Fruit fly (Drosophila melanogaster) whole organism, embryonic: Measurements from ENCODE around the gene nompC.

Source experiments
- Atf-2 ChIP-seq: fragments of 200-800 bp; sonication (Bioruptor generic); optimal IDR thresholded peaks from 2 replicates; lab custom pipeline; 2016; ENCODE audit warnings: missing biosample characterization, missing genetic modification characterization
- BEAF-32 ChIP-seq: fragments of 200-800 bp; sonication (Bioruptor generic); optimal IDR thresholded peaks from 3 replicates; lab custom pipeline; 2017; ENCODE audit warnings: missing biosample characterization, missing genetic modification characterization, mild to moderate bottlenecking, moderate library complexity, missing genetic modification reagents
- Bdp1 ChIP-seq: fragments of 200-800 bp; sonication (Bioruptor generic); optimal IDR thresholded peaks from 3 replicates; lab custom pipeline; 2016; ENCODE audit warnings: missing biosample characterization, missing genetic modification characterization
- CG11560 ChIP-seq: fragments of 200-800 bp; sonication (Bioruptor generic); IDR thresholded peaks from 3 replicates; pipeline ENCODE4 v1.3.6; 2022; ENCODE audit warnings: missing biosample characterization, missing genetic modification characterization
- CG12219 ChIP-seq: fragments of 200-800 bp; sonication (Bioruptor generic); optimal IDR thresholded peaks from 3 replicates; lab custom pipeline; 2018; ENCODE audit warnings: missing biosample characterization, mild to moderate bottlenecking, missing genetic modification characterization
- CG14014 ChIP-seq: fragments of 200-800 bp; sonication (Bioruptor generic); IDR thresholded peaks from 2 replicates; pipeline ENCODE4 v1.3.6; 2022; ENCODE audit warnings: missing biosample characterization, missing genetic modification characterization
- CG14050 ChIP-seq: fragments of 200-800 bp; sonication (Bioruptor generic); IDR thresholded peaks from 3 replicates; pipeline ENCODE4 v1.3.6; 2022; ENCODE audit warnings: missing biosample characterization, missing genetic modification characterization
- CG1529 ChIP-seq: fragments of 200-800 bp; sonication (Bioruptor generic); optimal IDR thresholded peaks from 3 replicates; lab custom pipeline; 2018; ENCODE audit warnings: missing biosample characterization, missing genetic modification characterization
- CG17912 ChIP-seq: fragments of 200-800 bp; sonication (Bioruptor generic); optimal IDR thresholded peaks from 2 replicates; lab custom pipeline; 2018; ENCODE audit warnings: missing biosample characterization, mild to moderate bottlenecking, missing genetic modification characterization
- CG18011 ChIP-seq: fragments of 200-800 bp; sonication (Bioruptor generic); optimal IDR thresholded peaks from 2 replicates; lab custom pipeline; 2017; ENCODE audit warnings: missing biosample characterization, missing genetic modification characterization, mild to moderate bottlenecking, moderate library complexity, missing genotype
- CG31224 ChIP-seq: fragments of 200-800 bp; sonication (Bioruptor generic); IDR thresholded peaks from 2 replicates; pipeline ENCODE4 v1.3.6; 2022; ENCODE audit warnings: missing biosample characterization, missing genetic modification characterization
- CG4730 ChIP-seq: fragments of 200-800 bp; sonication (Bioruptor generic); IDR thresholded peaks from 2 replicates; pipeline ENCODE4 v1.3.6; 2022; ENCODE audit warnings: missing biosample characterization, missing genetic modification characterization
- CG5953 ChIP-seq: fragments of 200-800 bp; sonication (Bioruptor generic); IDR thresholded peaks from 2 replicates; pipeline ENCODE4 v1.3.6; 2022; ENCODE audit warnings: missing biosample characterization, missing genetic modification characterization
- CG8281 ChIP-seq: fragments of 200-800 bp; sonication (Bioruptor generic); optimal IDR thresholded peaks from 2 replicates; lab custom pipeline; 2018; ENCODE audit warnings: missing biosample characterization, mild to moderate bottlenecking, missing genetic modification characterization, moderate library complexity
- CG8388 ChIP-seq: fragments of 200-800 bp; sonication (Bioruptor generic); optimal IDR thresholded peaks from 2 replicates; lab custom pipeline; 2019; ENCODE audit warnings: missing biosample characterization, mild to moderate bottlenecking, missing genetic modification characterization, moderate library complexity
- CTCF ChIP-seq: fragments of 200-800 bp; sonication (Bioruptor generic); optimal IDR thresholded peaks from 2 replicates; lab custom pipeline; 2017; ENCODE audit warnings: missing biosample characterization, mild to moderate bottlenecking, missing genetic modification characterization, moderate library complexity
- Dip3 ChIP-seq: fragments of 200-800 bp; sonication (Bioruptor generic); optimal IDR thresholded peaks from 3 replicates; lab custom pipeline; 2016; ENCODE audit warnings: missing biosample characterization, missing genetic modification characterization
- Gug ChIP-seq: fragments of 200-800 bp; sonication (Bioruptor generic); IDR thresholded peaks from 4 replicates; pipeline ENCODE4 v1.3.6; 2022; ENCODE audit warnings: missing biosample characterization, missing genetic modification characterization
- HHEX ChIP-seq: fragments of 200-800 bp; sonication (Bioruptor generic); optimal IDR thresholded peaks from 3 replicates; lab custom pipeline; 2017; ENCODE audit warnings: missing biosample characterization, mild to moderate bottlenecking, missing genetic modification characterization, missing genetic modification reagents
- HmgZ ChIP-seq: fragments of 200-800 bp; sonication (Bioruptor generic); optimal IDR thresholded peaks from 2 replicates; lab custom pipeline; 2018; ENCODE audit warnings: missing biosample characterization, mild to moderate bottlenecking, missing genetic modification characterization
- Hmx ChIP-seq: fragments of 200-800 bp; sonication (Bioruptor generic); optimal IDR thresholded peaks from 2 replicates; lab custom pipeline; 2016; ENCODE audit warnings: missing biosample characterization, missing genetic modification characterization
- Lpt ChIP-seq: fragments of >200 bp; optimal IDR thresholded peaks from 2 replicates; lab custom pipeline; 2018; ENCODE audit warnings: missing biosample characterization, missing genetic modification characterization
- Mes4 ChIP-seq: fragments of 200-800 bp; sonication (Bioruptor generic); optimal IDR thresholded peaks from 2 replicates; lab custom pipeline; 2016; ENCODE audit warnings: missing biosample characterization, missing genetic modification characterization
- NFAT ChIP-seq: fragments of 200-800 bp; sonication (Bioruptor generic); IDR thresholded peaks from 2 replicates; pipeline ENCODE4 v1.3.6; 2022; ENCODE audit warnings: missing biosample characterization, missing genetic modification characterization
- Oaz ChIP-seq: fragments of 200-800 bp; sonication (Bioruptor generic); IDR thresholded peaks from 2 replicates; pipeline ENCODE4 v1.3.6; 2022; ENCODE audit warnings: missing biosample characterization, missing genetic modification characterization
- Oli ChIP-seq: fragments of 200-800 bp; sonication (Bioruptor generic); optimal IDR thresholded peaks from 2 replicates; lab custom pipeline; 2018; ENCODE audit warnings: missing biosample characterization, mild to moderate bottlenecking, missing genetic modification characterization, moderate library complexity
- PHDP ChIP-seq: fragments of 200-800 bp; sonication (Bioruptor generic); optimal IDR thresholded peaks from 3 replicates; lab custom pipeline; 2018; ENCODE audit warnings: missing biosample characterization, mild to moderate bottlenecking, missing genetic modification characterization, moderate library complexity
- Spps ChIP-seq: fragments of 200-800 bp; sonication (Bioruptor generic); optimal IDR thresholded peaks from 2 replicates; lab custom pipeline; 2018; ENCODE audit warnings: missing biosample characterization, mild to moderate bottlenecking, missing genetic modification characterization
- Sry-β ChIP-seq: fragments of 200-800 bp; sonication (Bioruptor generic); optimal IDR thresholded peaks from 2 replicates; lab custom pipeline; 2018; ENCODE audit warnings: missing biosample characterization, mild to moderate bottlenecking, missing genetic modification characterization, moderate library complexity
- Usf ChIP-seq: fragments of 200-800 bp; sonication (Bioruptor generic); optimal IDR thresholded peaks from 2 replicates; lab custom pipeline; 2017; ENCODE audit warnings: missing genotype, missing biosample characterization, missing genetic modification characterization
- Xrp1 ChIP-seq: fragments of 200-800 bp; sonication (Bioruptor generic); IDR thresholded peaks from 2 replicates; pipeline ENCODE4 v1.3.6; 2022; ENCODE audit warnings: missing biosample characterization, missing genetic modification characterization
- ato ChIP-seq: fragments of 200-800 bp; sonication (Bioruptor generic); IDR thresholded peaks from 2 replicates; pipeline ENCODE4 v1.3.6; 2022; ENCODE audit warnings: missing biosample characterization, missing genetic modification characterization; ENCODE audit not compliant: partially characterized antibody
- bigmax ChIP-seq: fragments of 200-800 bp; sonication (Bioruptor generic); optimal IDR thresholded peaks from 2 replicates; lab custom pipeline; 2018; ENCODE audit warnings: missing biosample characterization, mild to moderate bottlenecking, missing genetic modification characterization
- bowl ChIP-seq: fragments of 200-800 bp; sonication (Bioruptor generic); IDR thresholded peaks from 2 replicates; pipeline ENCODE4 v1.3.6; 2022; ENCODE audit warnings: missing biosample characterization, missing genetic modification characterization
- cato ChIP-seq: fragments of 200-800 bp; sonication (Bioruptor generic); optimal IDR thresholded peaks from 2 replicates; lab custom pipeline; 2016; ENCODE audit warnings: missing biosample characterization, missing genetic modification characterization, borderline replicate concordance
- crc ChIP-seq: fragments of 200-800 bp; sonication (Bioruptor generic); optimal IDR thresholded peaks from 2 replicates; lab custom pipeline; 2016; ENCODE audit warnings: missing biosample characterization, missing genetic modification characterization
- croc ChIP-seq: fragments of 200-800 bp; sonication (Bioruptor generic); conservative IDR thresholded peaks from 3 replicates; pipeline ENCODE4 v1.3.6; 2022; ENCODE audit warnings: missing biosample characterization, missing genetic modification characterization
- dati ChIP-seq: fragments of 200-800 bp; sonication (Bioruptor generic); IDR thresholded peaks from 2 replicates; pipeline ENCODE4 v1.3.6; 2022; ENCODE audit warnings: missing biosample characterization, missing genetic modification characterization
- emc ChIP-seq: fragments of 200-800 bp; sonication (Bioruptor generic); optimal IDR thresholded peaks from 2 replicates; lab custom pipeline; 2016; ENCODE audit warnings: missing biosample characterization, missing genetic modification characterization
- fd102C ChIP-seq: fragments of 200-800 bp; sonication (Bioruptor generic); optimal IDR thresholded peaks from 2 replicates; lab custom pipeline; 2018; ENCODE audit warnings: missing biosample characterization, mild to moderate bottlenecking, missing genetic modification characterization, moderate library complexity
- fd64A ChIP-seq: fragments of 200-800 bp; sonication (Bioruptor generic); optimal IDR thresholded peaks from 3 replicates; lab custom pipeline; 2018; ENCODE audit warnings: missing biosample characterization, mild to moderate bottlenecking, missing genetic modification characterization
- gce ChIP-seq: fragments of 200-800 bp; sonication (Bioruptor generic); IDR thresholded peaks from 3 replicates; pipeline ENCODE4 v1.3.6; 2022; ENCODE audit warnings: missing biosample characterization, missing genetic modification characterization
- gem ChIP-seq: fragments of 200-800 bp; sonication (Bioruptor generic); optimal IDR thresholded peaks from 2 replicates; lab custom pipeline; 2019; ENCODE audit warnings: missing biosample characterization, mild to moderate bottlenecking, missing genetic modification characterization, moderate library complexity
- hb ChIP-seq: fragments of 200-800 bp; sonication (Bioruptor generic); IDR thresholded peaks from 3 replicates; pipeline ENCODE4 v1.3.6; 2022; ENCODE audit warnings: missing biosample characterization, missing genetic modification characterization; ENCODE audit not compliant: partially characterized antibody
- klu ChIP-seq: fragments of 200-800 bp; sonication (Bioruptor generic); IDR thresholded peaks from 2 replicates; pipeline ENCODE4 v1.3.6; 2022; ENCODE audit warnings: missing biosample characterization, missing genetic modification characterization
- scrt ChIP-seq: fragments of 200-800 bp; sonication (Bioruptor generic); optimal IDR thresholded peaks from 2 replicates; lab custom pipeline; 2018; ENCODE audit warnings: missing biosample characterization, mild to moderate bottlenecking, missing genetic modification characterization, moderate library complexity
- sd ChIP-seq: fragments of 200-800 bp; sonication (Bioruptor generic); optimal IDR thresholded peaks from 3 replicates; lab custom pipeline; 2018; ENCODE audit warnings: missing biosample characterization, mild to moderate bottlenecking, missing genetic modification characterization, moderate library complexity
- sens ChIP-seq: fragments of 200-800 bp; sonication (Bioruptor generic); peaks from one replicate; lab custom pipeline; 2016; ENCODE audit warnings: missing biosample characterization, missing genetic modification characterization
- sens-2 ChIP-seq: fragments of 200-800 bp; sonication (Bioruptor generic); IDR thresholded peaks from 2 replicates; pipeline ENCODE4 v1.3.6; 2022; ENCODE audit warnings: missing biosample characterization, missing genetic modification characterization
- slp2 ChIP-seq: fragments of 200-800 bp; sonication (Bioruptor generic); optimal IDR thresholded peaks from 2 replicates; lab custom pipeline; 2016; ENCODE audit warnings: missing biosample characterization, missing genetic modification characterization
- sna ChIP-seq: fragments of 200-800 bp; sonication (Bioruptor generic); IDR thresholded peaks from 2 replicates; pipeline ENCODE4 v1.3.6; 2022; ENCODE audit warnings: missing biosample characterization, missing genetic modification characterization; ENCODE audit not compliant: partially characterized antibody
- tna ChIP-seq: fragments of 200-800 bp; sonication (Bioruptor generic); IDR thresholded peaks from 2 replicates; pipeline ENCODE4 v1.3.6; 2022; ENCODE audit warnings: missing biosample characterization, missing genetic modification characterization; ENCODE audit not compliant: partially characterized antibody
- usp ChIP-seq: fragments of >200 bp; optimal IDR thresholded peaks from 2 replicates; lab custom pipeline; 2017; ENCODE audit warnings: missing biosample characterization, missing genetic modification characterization

nompC gene

dm6 chr2L:5393339-5393738 lies 47.3 kb downstream of the nompC start (continued):
- TF ChIP-seq Spps (no peak), klu (GFP tag; lab: Robert Waterston, UW) (no peak), CG8388 (GFP tag; lab: Kevin White, UChicago) (no peak), Lpt (GFP tag; lab: Kevin White, UChicago) (no peak), CG31224 (GFP tag; lab: Robert Waterston, UW) (no peak), tna (GFP tag; lab: Robert Waterston, UW) (no peak), fd64A (GFP tag; lab: Kevin White, UChicago) (no peak), Mes4 (GFP tag; lab: Kevin White, UChicago) (no peak), bowl (GFP tag; lab: Robert Waterston, UW) (no peak), croc (no peak), bigmax (no peak), Oaz (GFP tag; lab: Robert Waterston, UW) (no peak), sens (peak; percentile 52), ato (GFP tag; lab: Robert Waterston, UW) (no peak), Hmx (GFP tag; lab: Kevin White, UChicago) (no peak), CG17912 (GFP tag; lab: Kevin White, UChicago) (no peak), emc (GFP tag; lab: Kevin White, UChicago) (no peak), hb (GFP tag; lab: Robert Waterston, UW) (no peak), CG4730 (GFP tag; lab: Robert Waterston, UW) (no peak), CTCF (GFP tag; lab: Kevin White, UChicago) (no peak), sd (tag; lab: Kevin White, UChicago) (no peak), Xrp1 (GFP tag; lab: Robert Waterston, UW) (peak; percentile 25; the same call in 1 of the 2 replicates), BEAF-32 (no peak), CG12219 (GFP tag; lab: Kevin White, UChicago) (peak; percentile 3), CG18011 (GFP tag; lab: Kevin White, UChicago) (no peak), sna (no peak), gem (peak; percentile 62), HHEX (GFP tag; lab: Kevin White, UChicago) (no peak), Bdp1 (no peak), CG11560 (tag; lab: Robert Waterston, UW) (no peak), dati (GFP tag; lab: Robert Waterston, UW) (no peak), sens-2 (GFP tag; lab: Robert Waterston, UW) (no peak), Gug (GFP tag; lab: Robert Waterston, UW) (no peak), Dip3 (GFP tag; lab: Kevin White, UChicago) (no peak), Usf (GFP tag; lab: Kevin White, UChicago) (no peak), usp (GFP tag; lab: Kevin White, UChicago) (no peak), CG1529 (GFP tag; lab: Kevin White, UChicago) (no peak), NFAT (GFP tag; lab: Robert Waterston, UW) (no peak), Atf-2 (GFP tag; lab: Kevin White, UChicago) (no peak), CG14050 (GFP tag; lab: Robert Waterston, UW) (no peak), PHDP (tag; lab: Kevin White, UChicago) (no peak), CG8281 (tag; lab: Kevin White, UChicago) (no peak), Oli (tag; lab: Kevin White, UChicago) (peak; percentile 37), scrt (GFP tag; lab: Kevin White, UChicago) (no peak), crc (no peak), Sry-β (GFP tag; lab: Kevin White, UChicago) (no peak), cato (no peak), HmgZ (tag; lab: Kevin White, UChicago) (no peak), slp2 (no peak), fd102C (GFP tag; lab: Kevin White, UChicago) (no peak), CG14014 (GFP tag; lab: Robert Waterston, UW) (no peak), gce (GFP tag; lab: Robert Waterston, UW) (no peak), CG5953 (GFP tag; lab: Robert Waterston, UW) (no peak)
